Worm (Caenorhabditis elegans) whole organism, L4/young adult: ENCODE data around the gene srz-44.
"Not testable (repeated sequence)": the region's sequence is repeated elsewhere in the genome, so short reads cannot be mapped to it uniquely, and the experiment has no call there.

Source experiments
- W03F9.2 ChIP-seq: fragments of 150-350 bp; optimal IDR thresholded peaks from 2 replicates; lab custom pipeline; 2014; ENCODE audit warnings: missing biosample characterization, missing genetic modification characterization
- dao-5 ChIP-seq: sonication (generic microtip); optimal IDR thresholded peaks from 2 replicates; lab custom pipeline; 2016; ENCODE audit warnings: missing genotype, missing genetic modification characterization, moderate library complexity, missing compliant biosample characterization
- him-1 ChIP-seq: sonication (generic microtip); optimal IDR thresholded peaks from 2 replicates; lab custom pipeline; 2016; ENCODE audit warnings: missing genotype, missing genetic modification reagents, missing genetic modification characterization, missing compliant biosample characterization

srz-44 gene

ce11 chrV:15638853-15639252 lies at the start of gene srz-44:
Gene srz-44, minus strand, starts transcription at chrV:15638953.
- TF ChIP-seq him-1 (tag; lab: Kevin White, UChicago) (no peak), dao-5 (tag; lab: Kevin White, UChicago) (no peak), W03F9.2 (no peak)

ce11 chrV:15687660-15688059 lies 48.9 kb upstream of the srz-44 start, which contains the start of gene nhr-197:
Gene nhr-197, plus strand, starts transcription at chrV:15687960.
- no peak for TF ChIP-seq W03F9.2
- no peak for TF ChIP-seq him-1 (tag; lab: Kevin White, UChicago)
- TF ChIP-seq dao-5 (tag; lab: Kevin White, UChicago): no peak

ce11 chrV:15685599-15685998 lies 46.8 kb upstream of the srz-44 start, which contains the start of gene nhr-196:
Gene nhr-196, plus strand, starts transcription at chrV:15685716.
- TF ChIP-seq dao-5 (tag; lab: Kevin White, UChicago): no peak
- no peak for TF ChIP-seq him-1 (tag; lab: Kevin White, UChicago)
- no peak for TF ChIP-seq W03F9.2

ce11 chrV:15677222-15677621 lies 38.5 kb upstream of the srz-44 start, which contains the start of gene nhr-52:
Gene nhr-52, plus strand, starts transcription at chrV:15677522.
- TF ChIP-seq W03F9.2 (no peak), dao-5 (tag; lab: Kevin White, UChicago) (no peak), him-1 (tag; lab: Kevin White, UChicago) (no peak)

- TF ChIP-seq dao-5 (tag; lab: Kevin White, UChicago): no peak
These were observed 36.1 kb upstream of the srz-44 start for ce11 chrV:15674899-15675298.

ce11 chrV:15673707-15674106 lies 35.0 kb upstream of the srz-44 start, which contains the start of gene nhr-51:
Gene nhr-51, plus strand, starts transcription at chrV:15674007.
- no peak for TF ChIP-seq W03F9.2
- TF ChIP-seq dao-5 (tag; lab: Kevin White, UChicago): no peak
- TF ChIP-seq him-1 (tag; lab: Kevin White, UChicago): no peak

ce11 chrV:15670139-15670538 lies 31.4 kb upstream of the srz-44 start, which contains the start of gene K06B4.15:
Gene K06B4.15, plus strand, starts transcription at chrV:15670439.
- not testable (repeated sequence) for TF ChIP-seq him-1 (tag; lab: Kevin White, UChicago); W03F9.2; dao-5 (tag; lab: Kevin White, UChicago)

ce11 chrV:15668870-15669269 lies 30.1 kb upstream of the srz-44 start, which contains the start of gene K06B4.4:
Gene K06B4.4, plus strand, starts transcription at chrV:15669170.
- no peak for TF ChIP-seq dao-5 (tag; lab: Kevin White, UChicago)
- TF ChIP-seq him-1 (tag; lab: Kevin White, UChicago): no peak
- TF ChIP-seq W03F9.2: no peak

ce11 chrV:15668200-15668599 lies 29.4 kb upstream of the srz-44 start, which contains the start of gene F53E4.1:
Gene F53E4.1, minus strand, starts transcription at chrV:15668300.
- not testable (repeated sequence) for TF ChIP-seq W03F9.2; him-1 (tag; lab: Kevin White, UChicago); dao-5 (tag; lab: Kevin White, UChicago)

- TF ChIP-seq him-1 (tag; lab: Kevin White, UChicago) (no peak), dao-5 (tag; lab: Kevin White, UChicago) (no peak), W03F9.2 (no peak)
These were observed 28.0 kb upstream of the srz-44 start for ce11 chrV:15666718-15667117.

ce11 chrV:15664053-15664661 lies 25.4 kb upstream of the srz-44 start:
- TF ChIP-seq W03F9.2 (no peak), him-1 (tag; lab: Kevin White, UChicago) (no peak), dao-5 (tag; lab: Kevin White, UChicago) (no peak)

ce11 chrV:15661580-15661979 lies 22.8 kb upstream of the srz-44 start:
- TF ChIP-seq W03F9.2: no peak
- no peak for TF ChIP-seq dao-5 (tag; lab: Kevin White, UChicago)
- no peak for TF ChIP-seq him-1 (tag; lab: Kevin White, UChicago)

- TF ChIP-seq him-1 (tag; lab: Kevin White, UChicago) (no peak), W03F9.2 (no peak), dao-5 (tag; lab: Kevin White, UChicago) (no peak)
These were observed 22.2 kb upstream of the srz-44 start for ce11 chrV:15661003-15661402.

- TF ChIP-seq W03F9.2: no peak
- no peak for TF ChIP-seq dao-5 (tag; lab: Kevin White, UChicago)
- no peak for TF ChIP-seq him-1 (tag; lab: Kevin White, UChicago)
These were observed 19.7 kb upstream of the srz-44 start for ce11 chrV:15658262-15659060.
